Worm (Caenorhabditis elegans): ENCODE measurements around the gene Y53F4A.2.

ce11 chrII:14867530-14867929, 9.4 kb downstream of the Y53F4A.2 start:
- TF ChIP-seq nhr-28 (tag; optimal IDR thresholded peaks at IDR 0.05): no peak
- no peak for TF ChIP-seq lin-35 (GFP tag; optimal IDR thresholded peaks at IDR 0.05)
- no peak for TF ChIP-seq irx-1 (tag; optimal IDR thresholded peaks at IDR 0.05)
- TF ChIP-seq ama-1 (optimal IDR thresholded peaks at IDR 0.05): no peak
- TF ChIP-seq ceh-82 (tag; optimal IDR thresholded peaks at IDR 0.05): no peak
- TF ChIP-seq lin-13 (GFP tag; optimal IDR thresholded peaks at IDR 0.05): no peak
- no peak for TF ChIP-seq nhr-85 (tag)
